Fruit fly (Drosophila melanogaster): ENCODE measurements around the gene CG10064.

CG10064 gene

DNA sequence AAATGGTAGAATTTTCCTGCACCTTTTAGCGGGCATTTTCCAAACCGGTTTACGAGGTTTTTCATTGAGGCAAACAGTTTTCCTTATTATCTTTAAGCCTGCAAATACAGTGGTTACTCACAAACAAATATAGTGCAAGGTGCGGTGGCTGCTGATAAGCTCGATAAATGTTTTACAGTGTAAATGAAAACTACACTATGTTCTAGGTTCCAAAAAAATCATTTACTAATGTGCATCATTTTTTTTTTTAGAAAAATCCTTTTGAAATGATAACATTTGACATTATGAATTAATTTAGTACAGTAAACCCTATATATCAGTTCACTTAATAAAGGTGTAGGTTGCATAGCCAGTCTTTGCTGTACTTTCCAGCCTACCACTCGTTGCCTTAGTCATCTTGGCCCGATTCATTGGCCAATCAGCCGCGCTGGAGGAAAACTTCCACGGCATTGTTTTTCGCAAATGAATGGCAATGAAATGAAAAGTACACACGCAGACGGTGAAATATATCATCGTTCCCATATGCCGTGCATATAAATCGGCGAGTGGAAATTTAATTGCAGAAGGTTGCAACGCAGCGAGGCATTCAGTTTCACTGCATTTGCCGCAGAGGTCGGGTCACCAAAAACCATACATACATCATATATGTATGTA is 10.5 kb upstream of the CG10064 start:
- no peak for TF ChIP-seq Myc (optimal IDR thresholded peaks at IDR 0.05)
- no peak for TF ChIP-seq psq (optimal IDR thresholded peaks at IDR 0.05)
- TF ChIP-seq ttk (optimal IDR thresholded peaks at IDR 0.05): no peak
- TF ChIP-seq insv (optimal IDR thresholded peaks at IDR 0.05): no peak
- TF ChIP-seq Sin3A (optimal IDR thresholded peaks at IDR 0.05): no peak
- no peak for TF ChIP-seq h (optimal IDR thresholded peaks at IDR 0.05)

DNA sequence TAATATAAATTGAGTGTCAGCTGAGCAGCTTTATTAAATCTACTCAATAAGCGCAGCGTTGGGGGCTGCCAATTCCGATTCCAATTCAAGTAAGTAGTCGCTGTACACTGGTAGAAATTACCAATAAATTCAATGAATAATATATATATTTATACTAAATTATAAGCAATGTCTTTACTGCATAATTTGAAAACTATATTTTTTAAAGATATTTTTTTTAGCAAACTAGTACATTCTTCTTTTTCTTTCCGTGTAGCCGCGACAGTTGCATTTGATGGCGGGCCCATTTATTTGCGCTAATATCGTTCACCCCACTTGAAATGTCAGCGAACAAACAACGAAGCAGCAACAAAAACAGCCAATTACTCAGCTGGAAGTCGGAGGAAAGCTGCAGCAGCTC is 9.7 kb upstream of the CG10064 start:
- TF ChIP-seq insv (optimal IDR thresholded peaks at IDR 0.05) (no peak), Myc (optimal IDR thresholded peaks at IDR 0.05) (no peak), ttk (optimal IDR thresholded peaks at IDR 0.05) (no peak), psq (optimal IDR thresholded peaks at IDR 0.05) (no peak), h (optimal IDR thresholded peaks at IDR 0.05) (no peak), Sin3A (optimal IDR thresholded peaks at IDR 0.05) (no peak)

DNA sequence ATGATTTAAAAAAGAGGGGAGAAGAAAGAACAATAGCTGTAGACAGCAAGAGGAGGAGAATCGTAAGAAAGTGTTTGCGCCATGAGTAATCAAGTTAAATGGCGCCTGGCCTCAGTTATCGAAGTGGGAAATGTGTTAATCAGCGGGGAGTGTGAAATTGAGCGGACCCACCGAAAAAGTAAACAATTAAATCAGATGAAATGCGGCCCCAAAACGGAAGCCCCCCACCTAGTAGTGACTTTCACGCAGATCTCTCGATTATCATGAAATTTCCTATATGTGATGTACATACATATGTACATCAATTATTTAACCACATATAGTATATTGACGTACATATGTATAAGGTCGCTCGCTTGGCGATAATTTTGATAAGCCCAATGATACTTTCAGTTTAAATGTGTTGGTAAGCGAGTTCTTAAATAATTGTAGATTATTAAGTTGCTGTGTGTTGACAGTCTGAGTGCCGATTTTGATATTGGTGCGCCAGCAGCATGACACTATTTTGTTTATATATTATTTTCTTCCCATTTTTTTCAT is 9.0 kb upstream of the CG10064 start:
- TF ChIP-seq h (optimal IDR thresholded peaks at IDR 0.05) (no peak), Sin3A (optimal IDR thresholded peaks at IDR 0.05) (no peak), insv (optimal IDR thresholded peaks at IDR 0.05) (no peak), ttk (optimal IDR thresholded peaks at IDR 0.05) (no peak), psq (optimal IDR thresholded peaks at IDR 0.05) (no peak), Myc (optimal IDR thresholded peaks at IDR 0.05) (no peak)

DNA sequence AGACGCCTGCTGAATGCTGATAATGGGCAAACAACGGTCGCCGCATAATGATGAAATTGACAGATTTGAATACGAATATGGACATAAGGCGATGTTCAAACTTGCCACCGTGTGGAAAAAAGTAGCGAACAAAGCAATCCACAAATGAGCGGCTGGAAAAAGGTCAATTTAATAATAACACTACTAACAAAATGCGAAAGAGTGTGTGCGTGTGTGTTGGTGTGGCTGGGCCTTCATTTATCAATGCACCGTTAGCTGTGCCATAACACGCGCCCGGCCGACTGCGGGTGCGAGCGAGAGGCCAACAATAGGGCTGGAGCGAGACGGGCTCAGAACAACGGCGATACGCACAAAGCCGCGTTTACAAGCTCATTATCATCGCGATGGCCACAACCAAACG is 8.2 kb upstream of the CG10064 start:
- TF ChIP-seq Myc (optimal IDR thresholded peaks at IDR 0.05) (no peak), insv (optimal IDR thresholded peaks at IDR 0.05) (no peak), Sin3A (optimal IDR thresholded peaks at IDR 0.05) (no peak), psq (optimal IDR thresholded peaks at IDR 0.05) (no peak), h (optimal IDR thresholded peaks at IDR 0.05) (no peak), ttk (optimal IDR thresholded peaks at IDR 0.05) (no peak)

DNA sequence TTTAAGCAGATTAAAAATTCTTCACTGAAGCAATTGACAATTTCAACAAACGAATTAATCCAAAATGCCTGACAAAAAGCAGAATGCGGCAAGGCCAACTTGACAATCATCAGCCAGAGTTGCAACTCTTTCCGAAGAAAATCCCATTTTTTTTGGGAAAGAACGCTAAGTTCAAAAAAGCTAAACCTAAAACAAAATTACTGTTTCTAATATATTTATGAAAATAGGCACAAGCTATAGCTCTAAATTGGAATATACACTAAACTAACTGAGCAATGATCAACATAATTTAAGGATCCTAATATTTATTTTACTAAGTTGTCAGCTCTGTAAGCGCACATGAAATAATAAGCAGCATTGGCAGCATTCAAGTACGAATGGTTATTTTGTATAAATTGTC is 4.7 kb upstream of the CG10064 start, which contains the start of gene CG10063:
TSS of gene CG10063 (minus strand) at position 101 of the 400 bp plus-strand sequence.
- no peak for TF ChIP-seq psq (optimal IDR thresholded peaks at IDR 0.05)
- no peak for TF ChIP-seq Myc (optimal IDR thresholded peaks at IDR 0.05)
- no peak for TF ChIP-seq h (optimal IDR thresholded peaks at IDR 0.05)
- TF ChIP-seq insv (optimal IDR thresholded peaks at IDR 0.05): no peak
- TF ChIP-seq ttk (optimal IDR thresholded peaks at IDR 0.05): no peak
- TF ChIP-seq Sin3A (optimal IDR thresholded peaks at IDR 0.05): no peak

DNA sequence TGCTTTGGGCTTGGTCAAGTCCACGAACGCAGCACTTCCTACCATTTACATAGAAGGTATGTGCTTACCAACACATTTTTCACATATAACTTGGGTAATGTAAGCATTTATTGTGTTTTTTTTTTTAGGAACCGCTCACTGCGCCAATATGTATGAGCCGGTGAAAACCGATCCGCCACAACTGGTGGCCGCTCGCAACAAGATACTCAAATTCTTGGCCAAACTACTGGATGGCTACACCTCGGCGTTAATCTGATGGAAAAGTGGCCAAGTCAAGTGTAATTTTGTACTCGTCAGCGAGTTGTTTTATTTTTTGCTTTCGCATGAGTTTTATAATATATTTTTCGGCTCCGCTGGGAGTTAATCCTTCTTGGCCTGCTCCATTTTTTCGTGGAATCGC is 3.6 kb upstream of the CG10064 start:
- TF ChIP-seq psq (optimal IDR thresholded peaks at IDR 0.05): no peak
- TF ChIP-seq h (optimal IDR thresholded peaks at IDR 0.05): no peak
- TF ChIP-seq Sin3A (optimal IDR thresholded peaks at IDR 0.05): no peak
- no peak for TF ChIP-seq Myc (optimal IDR thresholded peaks at IDR 0.05)
- TF ChIP-seq insv (optimal IDR thresholded peaks at IDR 0.05): no peak
- TF ChIP-seq ttk (optimal IDR thresholded peaks at IDR 0.05): no peak

DNA sequence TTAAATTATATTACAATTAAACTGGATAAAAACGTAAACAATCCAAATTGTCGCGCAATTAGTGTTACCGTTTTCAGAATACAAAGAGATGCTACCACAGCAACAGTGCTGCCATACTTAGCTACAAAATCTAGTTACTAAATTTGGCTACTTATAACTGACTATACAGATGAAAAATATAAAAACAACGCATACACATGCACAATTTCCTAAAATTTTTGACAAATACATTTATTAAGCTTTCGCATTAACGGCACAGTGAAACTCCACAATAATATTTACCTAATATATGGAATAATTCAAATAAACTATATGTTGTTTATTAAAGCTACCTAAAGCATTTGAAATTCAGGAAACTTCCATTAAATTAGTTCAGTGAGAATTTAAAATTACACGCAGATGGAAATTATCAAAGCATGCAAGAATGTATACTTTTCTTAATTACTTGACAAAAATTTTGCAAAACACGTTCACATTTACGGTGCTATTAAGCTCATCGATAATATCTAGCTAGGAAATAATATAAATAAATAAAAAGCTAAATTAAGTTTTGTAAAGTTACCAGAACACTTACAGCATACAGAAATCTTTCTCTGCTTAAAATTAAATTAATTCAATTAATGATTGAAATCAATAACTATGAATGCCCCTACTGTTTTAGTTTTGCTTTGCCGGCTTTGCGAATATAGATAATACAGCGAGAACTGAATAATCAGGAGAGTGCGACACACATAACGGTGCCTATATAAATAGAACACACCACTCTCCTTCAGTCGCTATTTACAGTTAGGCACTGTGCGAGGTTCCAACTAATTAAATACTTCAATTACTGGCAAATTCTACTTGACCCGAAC is 1.5 kb upstream of the CG10064 start, which contains the start of the genes Mis12 and CG9953:
TSS of gene Mis12 (minus strand) at position 88 of the 854 bp plus-strand sequence.
TSS of gene CG9953 (plus strand) at position 698 of the 854 bp plus-strand sequence.
- no peak for TF ChIP-seq Sin3A (optimal IDR thresholded peaks at IDR 0.05)
- no peak for TF ChIP-seq Myc (optimal IDR thresholded peaks at IDR 0.05)
- TF ChIP-seq ttk (optimal IDR thresholded peaks at IDR 0.05): no peak
- no peak for TF ChIP-seq insv (optimal IDR thresholded peaks at IDR 0.05)
- TF ChIP-seq psq (optimal IDR thresholded peaks at IDR 0.05): no peak
- TF ChIP-seq h (optimal IDR thresholded peaks at IDR 0.05): no peak

DNA sequence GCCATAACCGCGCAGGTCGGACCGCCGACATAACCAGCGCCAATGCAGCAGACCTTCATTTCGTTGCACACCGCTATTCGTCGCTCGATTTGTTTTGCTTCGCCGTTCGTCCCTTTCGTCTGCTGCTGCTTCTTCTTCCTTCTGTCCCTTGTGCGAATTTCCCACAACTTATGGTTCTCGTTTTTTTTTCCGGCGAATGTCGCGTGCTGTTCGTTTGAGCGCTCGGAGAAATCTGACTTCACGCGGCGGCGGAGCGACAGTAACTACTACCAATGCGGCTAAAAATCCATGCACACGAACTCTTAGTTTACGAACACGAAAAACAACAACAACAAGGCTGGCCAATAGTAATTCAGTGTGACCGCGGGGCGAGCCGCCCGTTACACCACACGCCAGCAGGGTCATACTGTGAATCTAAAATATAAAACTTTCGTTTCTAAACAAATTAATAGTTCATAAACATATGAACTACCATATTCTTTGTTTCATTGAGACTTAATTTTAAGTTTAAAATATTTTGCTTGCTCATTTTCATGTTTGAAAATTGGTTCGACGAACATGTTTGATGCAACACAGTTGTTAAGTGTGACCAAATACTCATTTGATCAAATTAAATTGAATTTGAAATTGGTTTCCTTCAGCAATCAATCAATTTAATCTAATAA is 3.1 kb downstream of the CG10064 start, which contains the start of gene sgl:
TSS of gene sgl (minus strand) at position 271 of the 665 bp plus-strand sequence.
- TF ChIP-seq Myc (optimal IDR thresholded peaks at IDR 0.05) (no peak), psq (optimal IDR thresholded peaks at IDR 0.05) (no peak), insv (optimal IDR thresholded peaks at IDR 0.05) (no peak), Sin3A (optimal IDR thresholded peaks at IDR 0.05) (no peak), h (optimal IDR thresholded peaks at IDR 0.05) (no peak), ttk (optimal IDR thresholded peaks at IDR 0.05) (no peak)

DNA sequence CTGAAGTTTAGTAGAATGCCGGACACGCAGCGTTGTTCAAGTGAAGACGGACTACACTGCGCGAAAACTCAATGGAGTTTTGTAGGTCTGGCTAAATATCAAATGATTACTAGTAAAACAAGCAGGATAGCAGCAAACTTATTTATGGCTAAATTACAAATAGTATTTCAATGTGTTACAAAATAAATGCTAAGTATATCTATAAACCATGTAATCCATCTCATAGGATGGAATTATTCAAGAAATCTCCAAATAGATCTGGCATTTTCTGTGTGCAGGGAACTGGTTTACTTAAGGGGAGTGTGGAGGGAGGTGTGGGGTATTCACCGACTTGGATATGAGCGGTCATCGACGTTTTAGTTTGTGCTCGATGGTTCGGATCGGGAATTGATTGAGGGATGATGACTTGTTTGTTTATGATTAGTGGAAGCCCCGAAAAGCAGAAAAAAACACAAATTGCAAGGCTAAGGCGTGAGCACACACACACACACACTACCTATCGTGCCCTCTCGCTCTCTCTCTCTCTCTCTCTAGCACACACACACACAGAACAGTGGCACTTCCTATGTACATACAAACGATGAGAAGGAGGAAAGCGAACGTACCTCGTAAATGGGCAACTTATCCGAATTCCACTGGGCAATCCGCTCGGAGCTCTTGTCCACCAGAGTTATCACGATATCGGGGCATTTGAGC is 3.8 kb downstream of the CG10064 start:
- TF ChIP-seq ttk (optimal IDR thresholded peaks at IDR 0.05) (no peak), insv (optimal IDR thresholded peaks at IDR 0.05) (no peak), h (optimal IDR thresholded peaks at IDR 0.05) (no peak), psq (optimal IDR thresholded peaks at IDR 0.05) (no peak), Sin3A (optimal IDR thresholded peaks at IDR 0.05) (no peak), Myc (optimal IDR thresholded peaks at IDR 0.05) (no peak)

DNA sequence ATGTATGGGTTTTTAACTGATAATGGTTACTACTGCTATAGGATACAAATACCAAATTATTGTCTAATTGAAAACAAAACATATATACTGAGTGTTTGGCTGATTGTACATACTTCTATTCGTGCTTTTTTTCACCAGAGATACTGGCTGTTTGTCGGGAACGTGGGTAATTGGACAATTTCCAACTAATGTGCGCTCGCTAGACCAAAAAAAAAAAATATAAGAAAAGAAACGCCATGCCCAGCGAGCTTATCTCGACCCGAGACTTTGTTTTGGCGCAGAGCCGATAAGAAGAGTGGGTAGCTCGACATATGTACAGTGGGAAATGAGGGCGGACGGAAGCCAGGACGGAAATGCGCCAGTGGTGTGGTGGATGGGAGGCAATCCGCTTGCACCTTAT is 4.5 kb downstream of the CG10064 start:
- TF ChIP-seq Sin3A (optimal IDR thresholded peaks at IDR 0.05): no peak

DNA sequence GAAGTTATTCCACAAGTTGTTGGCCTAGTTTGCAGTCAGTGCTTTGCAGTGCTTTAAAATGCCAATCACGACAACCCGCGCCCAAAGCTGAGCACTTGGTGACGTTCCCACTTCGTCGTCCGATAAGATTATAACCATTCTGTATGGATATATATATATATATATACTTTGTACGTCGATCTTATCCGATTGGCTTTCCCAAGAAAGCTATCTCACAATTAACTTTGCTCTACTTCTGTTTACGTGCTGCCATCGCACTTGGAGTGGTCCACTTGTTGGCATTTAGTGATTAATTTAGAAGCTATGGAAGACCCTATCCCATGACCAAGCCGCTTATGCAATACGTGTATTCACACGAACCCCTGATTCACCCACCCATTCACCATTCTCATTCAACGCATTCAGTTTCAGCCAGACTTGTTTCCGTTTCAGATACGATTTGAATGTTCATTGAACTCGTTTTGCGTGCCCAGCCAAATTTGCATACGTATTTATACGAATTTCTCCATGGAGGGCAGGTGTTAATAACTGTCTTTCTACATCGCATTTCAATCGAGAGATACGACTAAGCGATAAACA is 5.6 kb downstream of the CG10064 start:
- TF ChIP-seq Sin3A (optimal IDR thresholded peaks at IDR 0.05) (no peak), ttk (optimal IDR thresholded peaks at IDR 0.05) (no peak), Myc (optimal IDR thresholded peaks at IDR 0.05) (no peak), h (optimal IDR thresholded peaks at IDR 0.05) (no peak), psq (optimal IDR thresholded peaks at IDR 0.05) (no peak), insv (optimal IDR thresholded peaks at IDR 0.05) (no peak)
